Worm (Caenorhabditis elegans) whole organism, L1 larva: Measurements from ENCODE around the gene srh-231.

Source experiments
- C34B4.2 ChIP-seq: sonication (generic microtip); optimal IDR thresholded peaks from 2 replicates; lab custom pipeline; 2017; ENCODE audit warnings: mild to moderate bottlenecking, missing genetic modification characterization, missing compliant biosample characterization
- Y116A8C.19 ChIP-seq: sonication (generic microtip); optimal IDR thresholded peaks from 2 replicates; lab custom pipeline; 2016; ENCODE audit warnings: missing compliant biosample characterization, missing genetic modification characterization, borderline replicate concordance
- aha-1 ChIP-seq: fragments of 150-350 bp; optimal IDR thresholded peaks from 2 replicates; lab custom pipeline; 2014; ENCODE audit warnings: missing biosample characterization, missing genetic modification characterization
- alr-1 ChIP-seq: fragments of 200-800 bp; sonication (Bioruptor generic); optimal IDR thresholded peaks from 2 replicates; lab custom pipeline; 2018; ENCODE audit warnings: borderline replicate concordance, mild to moderate bottlenecking, missing genetic modification characterization, missing compliant biosample characterization
- aly-2 ChIP-seq: fragments of 150-350 bp; optimal IDR thresholded peaks from 2 replicates; lab custom pipeline; 2014; ENCODE audit warnings: missing biosample characterization, missing genetic modification characterization
- ceh-8 ChIP-seq: fragments of 200-800 bp; sonication (Bioruptor generic); optimal IDR thresholded peaks from 2 replicates; lab custom pipeline; 2018; ENCODE audit warnings: mild to moderate bottlenecking, missing genetic modification characterization, moderate library complexity, missing compliant biosample characterization
- ces-1 ChIP-seq: fragments of 150-350 bp; optimal IDR thresholded peaks from 2 replicates; lab custom pipeline; 2014; ENCODE audit warnings: missing biosample characterization, missing genetic modification reagents, missing genetic modification characterization
- dpl-1 ChIP-seq, 3 experiments: fragments of 150-350 bp in 2 of 3; sonication (generic microtip) in 1 of 3; optimal IDR thresholded peaks; 2 replicates each; lab custom pipeline; 2014 to 2017; ENCODE audit warnings: missing biosample characterization in 3 of 3, missing genetic modification characterization in 3 of 3, missing genetic modification reagents in 3 of 3
- dsc-1 ChIP-seq: sonication (generic microtip); optimal IDR thresholded peaks from 2 replicates; lab custom pipeline; 2016; ENCODE audit warnings: mild to moderate bottlenecking, missing genetic modification characterization, missing compliant biosample characterization
- elt-2 ChIP-seq: sonication (generic microtip); optimal IDR thresholded peaks from 2 replicates; lab custom pipeline; 2016; ENCODE audit warnings: missing genetic modification characterization, mild to moderate bottlenecking, inconsistent platforms, missing compliant biosample characterization, missing genetic modification reagents
- ets-5 ChIP-seq: fragments of 200-800 bp; sonication (Bioruptor generic); IDR thresholded peaks from 2 replicates; pipeline ENCODE4 v1.3.6; 2022; ENCODE audit warnings: missing genetic modification characterization, missing compliant biosample characterization
- fkh-10 ChIP-seq: sonication (generic microtip); optimal IDR thresholded peaks from 2 replicates; lab custom pipeline; 2017; ENCODE audit warnings: missing biosample characterization, missing genetic modification reagents, missing genetic modification characterization
- fos-1 ChIP-seq: fragments of 150-350 bp; optimal IDR thresholded peaks from 2 replicates; lab custom pipeline; 2014; ENCODE audit warnings: missing biosample characterization, missing genetic modification characterization
- hlh-4 ChIP-seq: sonication (generic microtip); optimal IDR thresholded peaks from 2 replicates; lab custom pipeline; 2016; ENCODE audit warnings: mild to moderate bottlenecking, missing genetic modification characterization, missing compliant biosample characterization
- hpl-2 ChIP-seq: fragments of 150-350 bp; optimal IDR thresholded peaks from 2 replicates; lab custom pipeline; 2014; ENCODE audit warnings: missing biosample characterization, missing genetic modification reagents, missing genetic modification characterization
- irx-1 ChIP-seq: sonication (generic microtip); optimal IDR thresholded peaks from 2 replicates; lab custom pipeline; 2016; ENCODE audit warnings: missing genetic modification characterization, missing compliant biosample characterization
- isw-1 ChIP-seq: fragments of 200-800 bp; sonication (Bioruptor generic); IDR thresholded peaks from 2 replicates; pipeline ENCODE4 v1.3.6; 2022; ENCODE audit warnings: missing genetic modification characterization, missing compliant biosample characterization
- jun-1 ChIP-seq: fragments of 150-350 bp; optimal IDR thresholded peaks from 2 replicates; lab custom pipeline; 2014; ENCODE audit warnings: missing biosample characterization, missing genetic modification reagents, missing genetic modification characterization
- lin-13 ChIP-seq: fragments of 150-350 bp; optimal IDR thresholded peaks from 2 replicates; lab custom pipeline; 2014; ENCODE audit warnings: missing biosample characterization, missing genetic modification reagents, missing genetic modification characterization
- lin-14 ChIP-seq: fragments of 200-800 bp; sonication (Bioruptor generic); optimal IDR thresholded peaks from 2 replicates; lab custom pipeline; 2018; ENCODE audit warnings: mild to moderate bottlenecking, missing genetic modification characterization, moderate library complexity, missing compliant biosample characterization
- lin-15B ChIP-seq: fragments of 150-350 bp; sonication (generic microtip); optimal IDR thresholded peaks from 3 replicates; lab custom pipeline; 2014; ENCODE audit warnings: missing biosample characterization, missing genetic modification characterization
- lin-39 ChIP-seq: fragments of 150-350 bp; optimal IDR thresholded peaks from 2 replicates; lab custom pipeline; 2014; ENCODE audit warnings: missing biosample characterization, missing genetic modification reagents, missing genetic modification characterization
- lir-3 ChIP-seq: sonication (generic microtip); optimal IDR thresholded peaks from 2 replicates; lab custom pipeline; 2016; ENCODE audit warnings: mild to moderate bottlenecking, missing genetic modification characterization, moderate library complexity, missing compliant biosample characterization; ENCODE audit not compliant: poor library complexity
- mdl-1 ChIP-seq, 2 experiments: fragments of 150-350 bp; optimal IDR thresholded peaks; 2 replicates each; lab custom pipeline; 2014 to 2017; ENCODE audit warnings: missing biosample characterization in 2 of 2, missing genetic modification characterization in 2 of 2, inconsistent platforms in 1 of 2
- mef-2 ChIP-seq: fragments of 150-350 bp; optimal IDR thresholded peaks from 2 replicates; lab custom pipeline; 2014; ENCODE audit warnings: missing biosample characterization, missing genetic modification characterization
- nhr-12 ChIP-seq: sonication (generic microtip); optimal IDR thresholded peaks from 2 replicates; lab custom pipeline; 2017; ENCODE audit warnings: missing biosample characterization, missing genetic modification characterization
- nhr-20 ChIP-seq: sonication (generic microtip); optimal IDR thresholded peaks from 2 replicates; lab custom pipeline; 2016; ENCODE audit warnings: mild to moderate bottlenecking, missing genetic modification characterization, missing compliant biosample characterization
- nhr-47 ChIP-seq: sonication (generic microtip); optimal IDR thresholded peaks from 2 replicates; lab custom pipeline; 2016; ENCODE audit warnings: mild to moderate bottlenecking, missing genetic modification characterization, moderate library complexity, missing compliant biosample characterization
- nhr-76 ChIP-seq: sonication (generic microtip); optimal IDR thresholded peaks from 2 replicates; lab custom pipeline; 2017; ENCODE audit warnings: missing biosample characterization, missing genetic modification characterization
- nhr-90 ChIP-seq: sonication (generic microtip); optimal IDR thresholded peaks from 2 replicates; lab custom pipeline; 2016; ENCODE audit warnings: mild to moderate bottlenecking, missing genetic modification characterization, missing compliant biosample characterization; ENCODE audit not compliant: poor library complexity
- pax-3 ChIP-seq: fragments of 200-800 bp; sonication (Bioruptor generic); optimal IDR thresholded peaks from 2 replicates; lab custom pipeline; 2018; ENCODE audit warnings: mild to moderate bottlenecking, missing genetic modification characterization, moderate library complexity, missing compliant biosample characterization
- rnt-1 ChIP-seq: sonication (generic microtip); optimal IDR thresholded peaks from 2 replicates; lab custom pipeline; 2016; ENCODE audit warnings: mild to moderate bottlenecking, missing genetic modification characterization, moderate library complexity, missing compliant biosample characterization
- skn-1 ChIP-seq: fragments of 150-350 bp; optimal IDR thresholded peaks from 2 replicates; lab custom pipeline; 2014; ENCODE audit warnings: missing biosample characterization, missing genetic modification characterization
- snpc-4 ChIP-seq: fragments of 150-350 bp; optimal IDR thresholded peaks from 2 replicates; lab custom pipeline; 2014; ENCODE audit warnings: missing biosample characterization, missing genetic modification characterization
- sptf-1 ChIP-seq: fragments of 150-350 bp; optimal IDR thresholded peaks from 2 replicates; lab custom pipeline; 2014; ENCODE audit warnings: missing biosample characterization, missing genetic modification characterization
- sup-37 ChIP-seq: fragments of 200-800 bp; sonication (Bioruptor generic); optimal IDR thresholded peaks from 2 replicates; lab custom pipeline; 2018; ENCODE audit warnings: mild to moderate bottlenecking, missing genetic modification characterization, missing compliant biosample characterization
- swsn-7 ChIP-seq: sonication (generic microtip); optimal IDR thresholded peaks from 2 replicates; lab custom pipeline; 2016; ENCODE audit warnings: missing genetic modification characterization, missing compliant biosample characterization
- tbx-2 ChIP-seq: sonication (generic microtip); optimal IDR thresholded peaks from 2 replicates; lab custom pipeline; 2016; ENCODE audit warnings: missing genetic modification characterization, missing compliant biosample characterization
- unc-30 ChIP-seq: sonication (generic microtip); optimal IDR thresholded peaks from 2 replicates; lab custom pipeline; 2017; ENCODE audit warnings: missing biosample characterization, missing genetic modification characterization
- unc-98 ChIP-seq: fragments of 200-800 bp; sonication (Bioruptor generic); IDR thresholded peaks from 2 replicates; pipeline ENCODE4 v1.3.6; 2022; ENCODE audit warnings: missing genetic modification characterization, missing compliant biosample characterization
- vab-15 ChIP-seq: sonication (generic microtip); optimal IDR thresholded peaks from 2 replicates; lab custom pipeline; 2017; ENCODE audit warnings: missing genotype, mild to moderate bottlenecking, missing genetic modification characterization, missing compliant biosample characterization
- xbp-1 ChIP-seq: sonication (generic microtip); optimal IDR thresholded peaks from 2 replicates; lab custom pipeline; 2016; ENCODE audit warnings: missing genetic modification characterization, missing compliant biosample characterization
- zag-1 ChIP-seq: fragments of 150-350 bp; optimal IDR thresholded peaks from 2 replicates; lab custom pipeline; 2014; ENCODE audit warnings: missing biosample characterization, missing genetic modification characterization
- ztf-11 ChIP-seq, 2 experiments: sonication (generic microtip); optimal IDR thresholded peaks; 2 replicates each; lab custom pipeline; 2016 to 2017; ENCODE audit warnings: missing genetic modification characterization in 2 of 2, missing biosample characterization in 1 of 2, missing compliant biosample characterization in 1 of 2
- ztf-4 ChIP-seq: fragments of 150-350 bp; optimal IDR thresholded peaks from 2 replicates; lab custom pipeline; 2014; ENCODE audit warnings: missing biosample characterization, missing genetic modification characterization

srh-231 gene

ce11 chrV:7330868-7331267, 21.2 kb downstream of the srh-231 start, which contains the start of gene F10G2.2:
F10G2.2 (plus strand) TSS chrV:7331168.
- TF ChIP-seq hpl-2 (GFP tag; lab: Kevin White, UChicago) = no peak
- TF ChIP-seq alr-1 (tag; lab: Kevin White, UChicago) = no peak
- TF ChIP-seq swsn-7 (tag; lab: Kevin White, UChicago) = no peak
- no peak for TF ChIP-seq rnt-1 (tag; lab: Kevin White, UChicago)
- TF ChIP-seq ets-5 (GFP tag; lab: Robert Waterston, UW) = no peak
- TF ChIP-seq fos-1 (tag; lab: Kevin White, UChicago) = no peak
- no peak for TF ChIP-seq Y116A8C.19 (tag; lab: Kevin White, UChicago)
- no peak for TF ChIP-seq pax-3
- no peak for TF ChIP-seq nhr-90
- TF ChIP-seq irx-1 = no peak
- no peak for TF ChIP-seq mdl-1 (tag; optimal IDR thresholded peaks at IDR 0.05; lab: Kevin White, UChicago)

- TF ChIP-seq vab-15 (tag; lab: Kevin White, UChicago) (no peak), sup-37 (GFP tag; lab: Kevin White, UChicago) (no peak), hpl-2 (GFP tag; lab: Kevin White, UChicago) (no peak), lin-39 (tag; lab: Kevin White, UChicago) (no peak), jun-1 (tag; lab: Kevin White, UChicago) (no peak), elt-2 (tag; lab: Kevin White, UChicago) (no peak), ztf-4 (tag; lab: Kevin White, UChicago) (no peak), nhr-20 (no peak), ztf-11 (tag; optimal IDR thresholded peaks at IDR 0.05; lab: Kevin White, UChicago) (no peak), mef-2 (tag; lab: Kevin White, UChicago) (no peak), ces-1 (GFP tag; lab: Kevin White, UChicago) (no peak), irx-1 (no peak), xbp-1 (tag; lab: Kevin White, UChicago) (no peak), snpc-4 (tag; lab: Kevin White, UChicago) (no peak), dpl-1 (GFP tag; optimal IDR thresholded peaks at IDR 0.05; lab: Kevin White, UChicago) (no peak), unc-98 (GFP tag; lab: Robert Waterston, UW) (no peak), ceh-8 (GFP tag; lab: Kevin White, UChicago) (no peak), lir-3 (no peak)
These were observed 23.9 kb downstream of the srh-231 start, which contains the start of gene clec-7 for ce11 chrV:7328092-7328491. clec-7 (plus strand) TSS chrV:7328392.

- TF ChIP-seq sptf-1 (tag; lab: Kevin White, UChicago) = no peak
- TF ChIP-seq unc-98 (GFP tag; lab: Robert Waterston, UW) = no peak
- TF ChIP-seq dpl-1 (GFP tag; optimal IDR thresholded peaks at IDR 0.05; lab: Kevin White, UChicago) = no peak
- no peak for TF ChIP-seq fos-1 (tag; lab: Kevin White, UChicago)
- TF ChIP-seq dsc-1 (tag; lab: Kevin White, UChicago) = no peak
- TF ChIP-seq hlh-4 (tag; lab: Kevin White, UChicago) = no peak
- no peak for TF ChIP-seq rnt-1 (tag; lab: Kevin White, UChicago)
- TF ChIP-seq isw-1 (GFP tag; lab: Robert Waterston, UW) = no peak
These were observed 25.1 kb downstream of the srh-231 start, which contains the start of gene F10G2.4 for ce11 chrV:7326928-7327327. F10G2.4 (plus strand) TSS chrV:7327228.

ce11 chrV:7325285-7325684, 26.8 kb downstream of the srh-231 start, which contains the start of gene srx-92:
srx-92 (minus strand) TSS chrV:7325385.
- no peak for TF ChIP-seq tbx-2
- no peak for TF ChIP-seq aha-1
- TF ChIP-seq mef-2 (tag; lab: Kevin White, UChicago) = no peak
- TF ChIP-seq nhr-47 (tag; lab: Kevin White, UChicago) = no peak
- no peak for TF ChIP-seq lin-14 (GFP tag; lab: Kevin White, UChicago)
- TF ChIP-seq aly-2 (tag; lab: Kevin White, UChicago) = no peak
- no peak for TF ChIP-seq lin-15B (tag; lab: Kevin White, UChicago)
- no peak for TF ChIP-seq nhr-76 (tag; lab: Kevin White, UChicago)
- no peak for TF ChIP-seq unc-30 (tag; lab: Kevin White, UChicago)
- TF ChIP-seq lin-39 (tag; lab: Kevin White, UChicago) = no peak
- TF ChIP-seq zag-1 (tag; lab: Kevin White, UChicago) = no peak
- TF ChIP-seq nhr-12 (tag; lab: Kevin White, UChicago) = no peak
- no peak for TF ChIP-seq ztf-4 (tag; lab: Kevin White, UChicago)
- no peak for TF ChIP-seq ztf-11 (tag; optimal IDR thresholded peaks at IDR 0.05; lab: Kevin White, UChicago)
- no peak for TF ChIP-seq sup-37 (GFP tag; lab: Kevin White, UChicago)
- TF ChIP-seq lin-13 (GFP tag; lab: Kevin White, UChicago) = no peak
- no peak for TF ChIP-seq fkh-10 (GFP tag; lab: Kevin White, UChicago)
- no peak for TF ChIP-seq C34B4.2 (tag; lab: Kevin White, UChicago)
- no peak for TF ChIP-seq skn-1 (tag; lab: Kevin White, UChicago)
